Worm (Caenorhabditis elegans) whole organism, L3 larva: Measurements from ENCODE around the gene D2096.10.
A peak's percentile ranks its signal among the peaks of the same experiment; 100 is the strongest.

Experiments used
- R02D3.7 ChIP-seq: fragments of 150-350 bp; optimal IDR thresholded peaks from 2 replicates; lab custom pipeline; 2014; ENCODE audit warnings: missing biosample characterization, missing genetic modification characterization
- ZK546.5 ChIP-seq: sonication (generic microtip); optimal IDR thresholded peaks from 2 replicates; lab custom pipeline; 2017; ENCODE audit warnings: missing biosample characterization, missing genetic modification characterization
- aly-2 ChIP-seq: fragments of 150-350 bp; optimal IDR thresholded peaks from 2 replicates; lab custom pipeline; 2014; ENCODE audit warnings: missing biosample characterization, missing genetic modification characterization
- ama-1 ChIP-seq: fragments of 150-350 bp; optimal IDR thresholded peaks from 2 replicates; lab custom pipeline; 2018
- ceh-16 ChIP-seq: sonication (generic microtip); optimal IDR thresholded peaks from 2 replicates; lab custom pipeline; 2017; ENCODE audit warnings: missing biosample characterization, missing genetic modification characterization
- ceh-28 ChIP-seq: fragments of 150-350 bp; optimal IDR thresholded peaks from 2 replicates; lab custom pipeline; 2014; ENCODE audit warnings: missing biosample characterization, missing genetic modification reagents, missing genetic modification characterization
- ceh-82 ChIP-seq: fragments of 150-350 bp; optimal IDR thresholded peaks from 2 replicates; lab custom pipeline; 2014; ENCODE audit warnings: missing biosample characterization, missing genetic modification characterization
- ceh-9 ChIP-seq: sonication (generic microtip); optimal IDR thresholded peaks from 2 replicates; lab custom pipeline; 2018; ENCODE audit warnings: missing biosample characterization, missing genetic modification characterization
- daf-12 ChIP-seq: fragments of 150-350 bp; optimal IDR thresholded peaks from 2 replicates; lab custom pipeline; 2014; ENCODE audit warnings: missing biosample characterization, missing genetic modification reagents, missing genetic modification characterization
- egl-27 ChIP-seq: sonication (generic microtip); optimal IDR thresholded peaks from 4 replicates; lab custom pipeline; 2017; ENCODE audit warnings: missing biosample characterization, missing genetic modification reagents, missing genetic modification characterization
- egl-5 ChIP-seq: fragments of 150-350 bp; optimal IDR thresholded peaks from 2 replicates; lab custom pipeline; 2017; ENCODE audit warnings: missing biosample characterization, missing genetic modification reagents, missing genetic modification characterization, inconsistent platforms
- elt-1 ChIP-seq: fragments of 150-350 bp; optimal IDR thresholded peaks from 2 replicates; lab custom pipeline; 2014; ENCODE audit warnings: missing biosample characterization, missing genetic modification characterization
- elt-2 ChIP-seq: sonication (generic microtip); optimal IDR thresholded peaks from 2 replicates; lab custom pipeline; 2016; ENCODE audit warnings: missing genetic modification reagents, mild to moderate bottlenecking, missing genetic modification characterization, missing compliant biosample characterization
- elt-3 ChIP-seq, 3 experiments: fragments of 150-350 bp in 1 of 3; sonication (generic microtip) in 2 of 3; optimal IDR thresholded peaks; 2 replicates in 2 of 3; 4 replicates in 1 of 3; lab custom pipeline; 2014 to 2017; ENCODE audit warnings: missing biosample characterization in 3 of 3, missing genetic modification characterization in 3 of 3
- eor-1 ChIP-seq, 2 experiments: fragments of 150-350 bp; optimal IDR thresholded peaks; 2 replicates each; lab custom pipeline; 2014 to 2018; ENCODE audit warnings: missing biosample characterization in 2 of 2, missing genetic modification characterization in 2 of 2
- fkh-10 ChIP-seq: sonication (generic microtip); optimal IDR thresholded peaks from 2 replicates; lab custom pipeline; 2017; ENCODE audit warnings: missing biosample characterization, missing genetic modification reagents, missing genetic modification characterization
- fkh-2 ChIP-seq: fragments of 150-350 bp; optimal IDR thresholded peaks from 2 replicates; lab custom pipeline; 2014; ENCODE audit warnings: missing biosample characterization, missing genetic modification reagents, missing genetic modification characterization
- fos-1 ChIP-seq: fragments of 150-350 bp; optimal IDR thresholded peaks from 2 replicates; lab custom pipeline; 2014; ENCODE audit warnings: missing biosample characterization, missing genetic modification characterization
- hmg-11 ChIP-seq: sonication (generic microtip); optimal IDR thresholded peaks from 2 replicates; lab custom pipeline; 2016; ENCODE audit warnings: missing genetic modification characterization, missing compliant biosample characterization
- jun-1 ChIP-seq: fragments of 150-350 bp; optimal IDR thresholded peaks from 2 replicates; lab custom pipeline; 2014; ENCODE audit warnings: missing biosample characterization, missing genetic modification reagents, missing genetic modification characterization
- lin-15B ChIP-seq: fragments of 150-350 bp; optimal IDR thresholded peaks from 2 replicates; lab custom pipeline; 2014; ENCODE audit warnings: missing biosample characterization, missing genetic modification characterization
- lin-39 ChIP-seq: fragments of 150-350 bp; optimal IDR thresholded peaks from 2 replicates; lab custom pipeline; 2018; ENCODE audit warnings: missing biosample characterization, missing genetic modification reagents, missing genetic modification characterization
- lsy-12 ChIP-seq: sonication (generic microtip); optimal IDR thresholded peaks from 2 replicates; lab custom pipeline; 2016; ENCODE audit warnings: mild to moderate bottlenecking, missing genetic modification characterization, missing compliant biosample characterization
- mdl-1 ChIP-seq: fragments of 150-350 bp; optimal IDR thresholded peaks from 2 replicates; lab custom pipeline; 2014; ENCODE audit warnings: missing biosample characterization, missing genetic modification characterization
- mml-1 ChIP-seq: fragments of 150-350 bp; sonication (generic microtip); optimal IDR thresholded peaks from 3 replicates; lab custom pipeline; 2014; ENCODE audit warnings: missing biosample characterization, missing genetic modification characterization
- nfya-1 ChIP-seq: sonication (generic microtip); optimal IDR thresholded peaks from 2 replicates; lab custom pipeline; 2017; ENCODE audit warnings: missing genetic modification characterization, mild to moderate bottlenecking, missing compliant biosample characterization, antibody characterized with exemption, moderate library complexity; ENCODE audit not compliant: insufficient read depth
- nhr-11 ChIP-seq: fragments of 150-350 bp; optimal IDR thresholded peaks from 2 replicates; lab custom pipeline; 2014; ENCODE audit warnings: missing biosample characterization, missing genetic modification characterization
- nhr-12 ChIP-seq: fragments of 150-350 bp; optimal IDR thresholded peaks from 2 replicates; lab custom pipeline; 2014; ENCODE audit warnings: missing biosample characterization, missing genetic modification characterization
- nhr-23 ChIP-seq: fragments of 150-350 bp; optimal IDR thresholded peaks from 2 replicates; lab custom pipeline; 2014; ENCODE audit warnings: missing biosample characterization, missing genetic modification reagents, missing genetic modification characterization
- nhr-237 ChIP-seq: fragments of 150-350 bp; optimal IDR thresholded peaks from 2 replicates; lab custom pipeline; 2014; ENCODE audit warnings: missing biosample characterization, missing genetic modification characterization
- nhr-25 ChIP-seq: sonication (generic microtip); optimal IDR thresholded peaks from 2 replicates; lab custom pipeline; 2017; ENCODE audit warnings: missing biosample characterization, missing genetic modification characterization
- nhr-28 ChIP-seq: fragments of 150-350 bp; optimal IDR thresholded peaks from 2 replicates; lab custom pipeline; 2014; ENCODE audit warnings: missing biosample characterization, missing genetic modification characterization
- nhr-43 ChIP-seq: sonication (generic microtip); optimal IDR thresholded peaks from 2 replicates; lab custom pipeline; 2016; ENCODE audit warnings: mild to moderate bottlenecking, missing genetic modification characterization, missing compliant biosample characterization; ENCODE audit not compliant: poor library complexity, severe bottlenecking
- nhr-67 ChIP-seq: fragments of 150-350 bp; optimal IDR thresholded peaks from 2 replicates; lab custom pipeline; 2014; ENCODE audit warnings: missing biosample characterization, missing genetic modification characterization
- nhr-76 ChIP-seq: fragments of 150-350 bp; sonication (generic microtip); optimal IDR thresholded peaks from 5 replicates; lab custom pipeline; 2014; ENCODE audit warnings: missing biosample characterization, missing genetic modification characterization
- nhr-77 ChIP-seq: fragments of 150-350 bp; optimal IDR thresholded peaks from 2 replicates; lab custom pipeline; 2014; ENCODE audit warnings: missing biosample characterization, missing genetic modification characterization
- pha-4 ChIP-seq: fragments of 150-350 bp; optimal IDR thresholded peaks from 2 replicates; lab custom pipeline; 2014; ENCODE audit warnings: missing biosample characterization, missing genetic modification reagents, missing genetic modification characterization
- pqm-1 ChIP-seq: fragments of 150-350 bp; optimal IDR thresholded peaks from 2 replicates; lab custom pipeline; 2017; ENCODE audit warnings: missing biosample characterization, missing genetic modification characterization, inconsistent platforms
- sea-2 ChIP-seq: fragments of 150-350 bp; sonication (generic microtip); optimal IDR thresholded peaks from 4 replicates; lab custom pipeline; 2014; ENCODE audit warnings: missing biosample characterization, missing genetic modification reagents, missing genetic modification characterization
- skn-1 ChIP-seq: fragments of 150-350 bp; optimal IDR thresholded peaks from 2 replicates; lab custom pipeline; 2014; ENCODE audit warnings: missing biosample characterization, missing genetic modification characterization
- snpc-4 ChIP-seq: fragments of 150-350 bp; optimal IDR thresholded peaks from 2 replicates; lab custom pipeline; 2014; ENCODE audit warnings: missing biosample characterization, missing genetic modification characterization
- tbx-2 ChIP-seq: sonication (generic microtip); optimal IDR thresholded peaks from 2 replicates; lab custom pipeline; 2016; ENCODE audit warnings: mild to moderate bottlenecking, missing genetic modification characterization, missing compliant biosample characterization
- unc-39 ChIP-seq: sonication (generic microtip); optimal IDR thresholded peaks from 4 replicates; lab custom pipeline; 2017; ENCODE audit warnings: missing biosample characterization, missing genetic modification characterization
- unc-62 ChIP-seq: fragments of 150-350 bp; sonication (generic microtip); optimal IDR thresholded peaks from 4 replicates; lab custom pipeline; 2014; ENCODE audit warnings: missing biosample characterization, missing genetic modification reagents, missing genetic modification characterization
- zag-1 ChIP-seq: fragments of 150-350 bp; optimal IDR thresholded peaks from 2 replicates; lab custom pipeline; 2014; ENCODE audit warnings: missing biosample characterization, missing genetic modification characterization
- ztf-11 ChIP-seq: fragments of 150-350 bp; optimal IDR thresholded peaks from 2 replicates; lab custom pipeline; 2014; ENCODE audit warnings: missing biosample characterization, missing genetic modification characterization
- ztf-4 ChIP-seq: fragments of 150-350 bp; optimal IDR thresholded peaks from 2 replicates; lab custom pipeline; 2014; ENCODE audit warnings: missing biosample characterization, missing genetic modification characterization

Gene D2096.10

ce11 chrIV:8379278-8379677 is 9.8 kb downstream of the D2096.10 start, which contains the start of gene nap-1:
TSS of gene nap-1 (minus strand) at chrIV:8379319.
- TF ChIP-seq ceh-28 (tag; lab: Kevin White, UChicago) (peak; percentile 39), egl-5 (tag; lab: Kevin White, UChicago) (peak; percentile 85), fkh-2 (tag; lab: Kevin White, UChicago) (no peak), nhr-76 (tag; lab: Kevin White, UChicago) (no peak), elt-1 (tag; lab: Kevin White, UChicago) (no peak), egl-27 (no peak), lsy-12 (tag; lab: Kevin White, UChicago) (no peak), hmg-11 (peak; percentile 68), lin-39 (tag; lab: Kevin White, UChicago) (peak; percentile 84), nhr-11 (tag; lab: Kevin White, UChicago) (no peak), ztf-11 (no peak), snpc-4 (tag; lab: Kevin White, UChicago) (peak; percentile 83), nhr-237 (no peak), mml-1 (no peak), aly-2 (tag; lab: Kevin White, UChicago) (no peak), mdl-1 (tag; lab: Kevin White, UChicago) (no peak), ama-1 (lab: Kevin White, UChicago) (peak; percentile 14), nhr-12 (tag; lab: Kevin White, UChicago) (no peak), elt-3 (tag; optimal IDR thresholded peaks at IDR 0.05; lab: Kevin White, UChicago) (no peak), pha-4 (tag; lab: Kevin White, UChicago) (peak; percentile 95), nhr-25 (tag; lab: Kevin White, UChicago) (peak; percentile 47), fos-1 (no peak), elt-2 (tag; lab: Kevin White, UChicago) (peak; percentile 58), R02D3.7 (peak; percentile 97), ceh-9 (tag; lab: Kevin White, UChicago) (no peak), nhr-28 (tag; lab: Kevin White, UChicago) (no peak), daf-12 (no peak), ZK546.5 (tag; lab: Kevin White, UChicago) (no peak), ceh-82 (tag; lab: Kevin White, UChicago) (no peak), tbx-2 (no peak), nhr-43 (tag; lab: Kevin White, UChicago) (no peak), ztf-4 (tag; lab: Kevin White, UChicago) (peak; percentile 62), unc-39 (tag; lab: Kevin White, UChicago) (no peak), sea-2 (GFP tag; lab: Kevin White, UChicago) (no peak), ceh-16 (no peak), zag-1 (tag; lab: Kevin White, UChicago) (no peak), skn-1 (tag; lab: Kevin White, UChicago) (peak; percentile 33), nhr-23 (tag; lab: Kevin White, UChicago) (peak; percentile 75), eor-1 (tag; optimal IDR thresholded peaks at IDR 0.05; lab: Kevin White, UChicago) (no peak), nfya-1 (tag; lab: Kevin White, UChicago) (peak; percentile 87), pqm-1 (tag; lab: Kevin White, UChicago) (peak; percentile 43), nhr-77 (tag; lab: Kevin White, UChicago) (no peak), fkh-10 (GFP tag; lab: Kevin White, UChicago) (peak; percentile 24), unc-62 (GFP tag; lab: Kevin White, UChicago) (peak; percentile 26), lin-15B (peak; percentile 82), nhr-67 (tag; lab: Kevin White, UChicago) (no peak), jun-1 (tag; lab: Kevin White, UChicago) (no peak)
- TF ChIP-seq, all 47 proteins: peak for 18
